Worm (Caenorhabditis elegans): ENCODE data around the gene lys-10.

ce11 chrIV:8377501-8377900, 44.9 kb downstream of the lys-10 start, which contains the start of gene D2096.7:
- TF ChIP-seq ama-1 (optimal IDR thresholded peaks at IDR 0.05) (no peak), nhr-6 (tag; optimal IDR thresholded peaks at IDR 0.05) (no peak), peb-1 (tag; optimal IDR thresholded peaks at IDR 0.05) (no peak), unc-39 (tag; optimal IDR thresholded peaks at IDR 0.05) (no peak)

Measured in whole organism, L2 larva.